Worm (Caenorhabditis elegans) whole organism, L4/young adult: ENCODE data around the gene F02D10.6.

Experiments
- W03F9.2 ChIP-seq: fragments of 150-350 bp; optimal IDR thresholded peaks from 2 replicates; lab custom pipeline; 2014; ENCODE audit warnings: missing biosample characterization, missing genetic modification characterization
- dao-5 ChIP-seq: sonication (generic microtip); optimal IDR thresholded peaks from 2 replicates; lab custom pipeline; 2016; ENCODE audit warnings: missing genotype, missing genetic modification characterization, moderate library complexity, missing compliant biosample characterization
- him-1 ChIP-seq: sonication (generic microtip); optimal IDR thresholded peaks from 2 replicates; lab custom pipeline; 2016; ENCODE audit warnings: missing genotype, missing genetic modification reagents, missing genetic modification characterization, missing compliant biosample characterization

Gene F02D10.6

DNA sequence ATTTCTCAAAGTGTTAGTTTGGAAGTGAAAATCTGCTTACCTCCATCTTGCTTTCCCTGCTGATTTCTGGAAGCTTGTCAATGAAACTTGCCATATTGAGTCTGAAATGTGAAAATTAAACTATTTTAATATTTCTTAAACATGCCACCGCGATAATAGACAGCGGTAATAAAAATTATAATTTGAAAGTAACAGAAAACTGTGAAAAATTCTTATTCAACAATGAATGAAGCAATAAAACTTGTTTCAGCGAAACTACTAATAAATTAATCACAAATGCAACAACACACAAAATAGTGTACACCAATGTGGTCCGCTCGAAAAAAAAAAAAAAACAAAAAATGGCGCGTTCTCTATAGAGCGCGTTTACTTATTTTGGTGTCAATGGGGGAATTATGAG, at the start of gene F02D10.6:
Gene F02D10.6 (minus strand): TSS at position 101 of the 400 bp plus-strand sequence.
- TF ChIP-seq W03F9.2 (tag; lab: Kevin White, UChicago), result no peak

DNA sequence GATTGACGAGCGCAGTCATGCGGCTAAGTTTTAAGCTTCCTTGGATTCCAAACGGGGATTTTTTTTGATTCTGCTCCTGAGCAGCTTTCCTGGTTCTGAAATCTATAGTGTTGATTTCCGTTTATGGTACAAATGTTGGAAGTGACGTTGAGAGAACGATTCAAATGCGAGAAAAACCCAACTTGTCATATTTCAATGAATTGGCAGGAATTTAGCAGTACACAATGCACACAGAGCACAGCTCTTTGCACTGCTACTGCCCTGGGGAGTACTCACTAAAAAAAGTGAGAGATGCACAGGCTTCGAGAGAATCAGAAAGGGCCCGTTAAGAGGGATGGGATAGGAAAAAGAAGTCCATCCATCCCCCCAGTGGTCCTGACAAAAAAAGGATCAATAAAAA, 49.1 kb upstream of the F02D10.6 start, which contains the start of gene sad-1:
Gene sad-1 (minus strand): TSS at position 101 of the 400 bp plus-strand sequence.
- TF ChIP-seq dao-5 (tag; lab: Kevin White, UChicago), result no peak
- TF ChIP-seq W03F9.2 (tag; lab: Kevin White, UChicago), result no peak
- no peak for TF ChIP-seq him-1 (tag; lab: Kevin White, UChicago)

DNA sequence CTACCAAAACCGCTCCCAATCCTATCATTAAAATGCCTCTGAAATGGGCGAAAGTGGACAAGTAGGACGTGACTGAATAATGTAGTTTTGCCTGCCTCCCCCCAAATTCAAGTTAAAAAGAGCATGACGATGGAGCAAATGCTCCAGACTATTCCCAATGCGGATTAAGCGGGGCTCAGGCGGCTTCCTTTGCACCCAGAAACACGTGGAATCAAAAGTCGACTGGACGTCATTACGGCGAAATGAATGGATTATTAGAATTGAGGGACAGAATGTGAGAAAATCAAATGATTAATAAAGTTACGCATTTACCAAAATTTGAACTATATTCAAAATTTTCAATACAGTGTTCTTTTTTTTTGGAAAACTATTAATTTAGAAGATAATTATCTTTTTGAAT, 48.4 kb upstream of the F02D10.6 start:
- TF ChIP-seq W03F9.2 (tag; lab: Kevin White, UChicago), result no peak
- TF ChIP-seq him-1 (tag; lab: Kevin White, UChicago), result no peak
- TF ChIP-seq dao-5 (tag; lab: Kevin White, UChicago), result no peak

DNA sequence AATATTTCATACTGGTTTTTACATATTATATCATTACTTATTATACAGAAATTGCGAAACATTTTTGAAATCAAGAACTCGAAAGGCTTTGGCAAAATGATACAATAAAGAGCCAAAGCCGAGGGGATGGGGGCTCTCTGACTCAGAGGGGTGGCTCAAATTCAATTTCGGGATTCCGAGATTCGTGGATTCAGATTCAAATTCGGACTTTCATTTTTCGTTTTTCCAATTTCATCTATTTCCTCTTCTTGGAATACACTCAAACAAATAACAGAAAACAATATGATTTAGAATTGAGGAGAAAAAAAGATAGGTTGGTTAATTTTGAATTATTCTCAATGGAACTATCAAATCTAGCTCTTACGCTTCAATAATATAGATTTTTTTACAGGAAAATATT, 47.6 kb upstream of the F02D10.6 start:
- TF ChIP-seq him-1 (tag; lab: Kevin White, UChicago) (no peak), W03F9.2 (tag; lab: Kevin White, UChicago) (no peak), dao-5 (tag; lab: Kevin White, UChicago) (no peak)

DNA sequence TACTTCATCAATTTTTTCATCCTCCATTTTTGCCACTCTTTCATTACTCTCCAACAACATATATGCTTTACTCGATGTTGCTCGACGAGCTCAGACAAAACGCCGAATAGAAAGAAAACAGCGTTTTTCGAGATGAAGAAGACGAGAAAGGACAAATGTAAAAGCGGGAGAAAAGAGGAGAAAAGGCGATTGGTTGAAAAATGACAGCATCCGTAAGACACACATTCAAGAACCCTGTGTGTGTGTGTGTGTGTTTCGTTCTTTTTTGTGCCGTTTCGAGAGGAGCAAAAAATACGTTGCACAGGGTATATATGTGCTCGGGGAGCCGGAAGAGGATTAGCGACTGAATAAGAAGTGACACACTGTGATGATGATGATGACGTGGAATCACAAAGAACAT, 42.3 kb upstream of the F02D10.6 start:
- no peak for TF ChIP-seq W03F9.2 (tag; lab: Kevin White, UChicago)
- peak; percentile 17 for TF ChIP-seq him-1 (tag; lab: Kevin White, UChicago)

DNA sequence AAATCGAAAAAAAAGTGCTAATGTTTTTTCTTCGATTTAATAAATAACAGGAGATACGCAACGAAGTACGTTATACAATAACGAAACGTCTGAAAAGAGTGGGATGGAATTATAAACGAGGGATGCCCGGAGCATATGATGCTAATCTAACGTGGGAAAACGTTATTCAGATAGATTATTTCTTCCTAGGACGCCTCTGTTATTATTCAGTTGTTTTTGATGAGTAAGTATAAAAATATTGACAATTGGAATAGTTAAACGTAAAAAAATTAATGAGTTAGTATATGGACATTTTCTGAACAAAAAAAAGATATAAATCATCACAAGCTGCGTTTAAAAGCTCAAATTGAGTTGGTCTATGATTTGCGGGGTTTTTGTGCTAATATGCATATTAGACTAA, 33.3 kb upstream of the F02D10.6 start, which contains the start of gene srd-51:
Gene srd-51 (minus strand): TSS at position 101 of the 400 bp plus-strand sequence.
- no peak for TF ChIP-seq W03F9.2 (tag; lab: Kevin White, UChicago)
- TF ChIP-seq him-1 (tag; lab: Kevin White, UChicago), result no peak

DNA sequence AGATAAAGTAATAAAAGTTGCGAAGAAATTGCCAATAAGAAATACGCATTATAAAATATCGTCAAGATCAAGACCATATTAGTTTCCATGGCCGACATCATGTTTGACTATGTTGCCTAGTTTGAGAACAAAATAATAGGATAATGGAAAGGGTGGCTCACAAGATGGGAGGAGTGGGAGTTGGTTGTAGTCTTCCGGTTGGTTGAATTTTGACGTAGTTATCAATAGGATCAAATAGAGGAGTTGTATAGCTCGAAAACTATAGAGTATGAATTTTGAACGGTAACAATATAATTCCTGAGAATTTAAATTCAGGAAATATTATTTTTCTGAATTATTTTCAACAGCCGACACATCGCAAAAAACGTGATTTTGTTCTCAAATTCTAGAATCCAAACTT, 30.2 kb upstream of the F02D10.6 start, which contains the start of gene srd-50:
Gene srd-50 (minus strand): TSS at position 101 of the 400 bp plus-strand sequence.
- TF ChIP-seq him-1 (tag; lab: Kevin White, UChicago) (no peak), dao-5 (tag; lab: Kevin White, UChicago) (no peak), W03F9.2 (tag; lab: Kevin White, UChicago) (no peak)

DNA sequence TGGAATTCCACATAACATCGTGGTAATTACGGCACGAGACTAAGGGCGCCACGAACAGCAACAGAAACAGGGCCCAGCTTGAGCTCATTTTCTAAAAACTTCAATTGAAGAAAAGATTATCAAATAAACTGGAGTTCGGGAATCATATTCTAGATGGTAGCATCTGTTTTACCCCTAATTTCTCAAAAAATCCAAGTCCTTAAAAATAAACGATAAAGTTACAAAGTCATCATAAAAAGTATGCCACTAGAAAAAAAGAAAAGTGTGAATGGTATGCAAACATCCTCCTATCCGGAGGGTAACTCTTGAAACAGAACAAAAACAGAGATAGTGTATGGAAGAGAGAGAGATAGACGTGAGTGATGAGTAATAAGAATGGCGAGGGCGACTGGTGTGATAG, 25.9 kb upstream of the F02D10.6 start, which contains the start of gene efn-3:
Gene efn-3 (minus strand): TSS at position 101 of the 400 bp plus-strand sequence.
- no peak for TF ChIP-seq W03F9.2 (tag; lab: Kevin White, UChicago)
- no peak for TF ChIP-seq dao-5 (tag; lab: Kevin White, UChicago)
- no peak for TF ChIP-seq him-1 (tag; lab: Kevin White, UChicago)

DNA sequence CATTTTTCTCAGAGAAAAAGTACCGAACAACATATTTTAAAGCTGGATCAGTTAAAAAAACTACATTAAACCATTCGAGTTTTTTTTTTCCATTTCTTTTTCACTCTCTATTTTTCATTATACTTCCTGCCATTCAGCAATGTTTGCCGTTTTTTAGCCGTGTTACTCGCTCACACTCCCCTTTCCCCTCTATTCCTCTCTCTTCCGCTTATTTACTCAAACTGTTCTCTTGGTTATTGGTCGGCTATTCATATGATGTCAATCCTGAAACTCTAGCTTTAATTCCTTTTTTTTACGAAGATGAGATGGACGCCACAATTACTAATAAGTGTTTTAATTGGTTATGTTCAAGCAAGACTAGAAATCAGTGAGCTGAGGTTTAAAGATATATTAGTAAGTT, 20.4 kb upstream of the F02D10.6 start, which contains the start of gene tre-4:
Gene tre-4 (plus strand): TSS at position 301 of the 400 bp plus-strand sequence.
- TF ChIP-seq dao-5 (tag; lab: Kevin White, UChicago) (no peak), W03F9.2 (tag; lab: Kevin White, UChicago) (no peak), him-1 (tag; lab: Kevin White, UChicago) (no peak)

DNA sequence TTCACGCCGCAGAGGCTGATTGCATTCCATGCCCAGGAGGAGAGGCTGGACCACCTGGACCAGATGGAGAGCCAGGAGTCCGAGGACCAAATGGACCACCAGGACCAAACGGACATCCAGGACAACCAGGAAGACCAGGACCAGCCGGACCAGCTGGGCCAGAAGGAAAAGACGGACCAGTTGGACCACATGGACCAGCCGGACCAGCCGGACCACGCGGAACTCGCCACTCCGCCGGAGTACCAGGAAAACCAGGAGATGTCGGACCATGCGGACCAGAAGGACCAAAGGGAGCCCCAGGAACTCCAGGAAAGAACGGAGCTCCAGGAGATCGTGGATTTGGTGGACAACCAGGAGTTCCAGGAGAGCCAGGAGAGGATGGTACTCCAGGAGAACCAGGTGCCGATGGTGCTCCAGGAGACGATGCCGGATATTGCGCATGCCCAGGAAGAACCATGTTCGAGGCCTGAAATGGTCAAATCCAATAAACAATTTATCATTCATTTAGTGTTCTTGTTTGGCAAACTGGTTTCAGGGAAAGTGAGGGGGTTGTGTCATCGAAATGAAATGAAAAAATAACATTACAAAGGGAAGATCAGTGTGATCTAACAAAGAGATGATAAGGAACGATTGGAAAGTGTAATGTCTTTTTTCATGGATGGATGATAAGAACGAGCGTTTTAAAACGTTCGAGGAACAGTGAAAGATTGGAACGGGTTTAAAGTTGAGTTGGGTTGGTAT, 18.6 kb upstream of the F02D10.6 start:
- no peak for TF ChIP-seq dao-5 (tag; lab: Kevin White, UChicago)
- no peak for TF ChIP-seq W03F9.2 (tag; lab: Kevin White, UChicago)
- TF ChIP-seq him-1 (tag; lab: Kevin White, UChicago), result no peak

DNA sequence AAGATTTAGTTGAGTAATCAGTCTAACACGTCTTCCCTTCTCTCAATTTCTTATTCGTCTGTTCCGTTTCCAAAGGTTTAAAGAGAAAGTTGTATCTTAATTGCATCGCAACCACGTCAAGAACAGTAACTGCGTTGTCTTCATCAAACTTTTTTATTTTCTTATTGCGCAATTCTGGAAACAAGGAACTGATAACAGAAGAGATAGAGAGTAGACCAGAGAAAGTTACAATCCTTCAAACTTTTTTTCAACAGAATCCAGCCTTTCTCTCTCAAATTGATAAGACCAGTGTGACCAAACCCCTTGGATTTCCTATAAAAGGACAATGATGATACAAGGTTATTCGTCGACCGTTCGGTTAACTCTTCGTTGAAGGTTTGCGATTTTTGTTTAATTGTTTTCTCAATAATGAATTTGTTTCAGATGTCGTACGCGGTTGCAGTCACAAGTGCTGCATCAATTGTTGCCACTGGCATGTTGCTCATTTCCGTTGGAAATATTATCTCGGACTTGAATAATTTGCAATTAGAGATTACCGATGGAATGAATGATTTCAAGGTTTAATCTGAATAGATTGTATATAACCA, 17.7 kb upstream of the F02D10.6 start, which contains the start of gene col-184:
Gene col-184 (plus strand): TSS at position 409 of the 587 bp plus-strand sequence.
- no peak for TF ChIP-seq dao-5 (tag; lab: Kevin White, UChicago)
- TF ChIP-seq W03F9.2 (tag; lab: Kevin White, UChicago), result no peak
- TF ChIP-seq him-1 (tag; lab: Kevin White, UChicago), result no peak

DNA sequence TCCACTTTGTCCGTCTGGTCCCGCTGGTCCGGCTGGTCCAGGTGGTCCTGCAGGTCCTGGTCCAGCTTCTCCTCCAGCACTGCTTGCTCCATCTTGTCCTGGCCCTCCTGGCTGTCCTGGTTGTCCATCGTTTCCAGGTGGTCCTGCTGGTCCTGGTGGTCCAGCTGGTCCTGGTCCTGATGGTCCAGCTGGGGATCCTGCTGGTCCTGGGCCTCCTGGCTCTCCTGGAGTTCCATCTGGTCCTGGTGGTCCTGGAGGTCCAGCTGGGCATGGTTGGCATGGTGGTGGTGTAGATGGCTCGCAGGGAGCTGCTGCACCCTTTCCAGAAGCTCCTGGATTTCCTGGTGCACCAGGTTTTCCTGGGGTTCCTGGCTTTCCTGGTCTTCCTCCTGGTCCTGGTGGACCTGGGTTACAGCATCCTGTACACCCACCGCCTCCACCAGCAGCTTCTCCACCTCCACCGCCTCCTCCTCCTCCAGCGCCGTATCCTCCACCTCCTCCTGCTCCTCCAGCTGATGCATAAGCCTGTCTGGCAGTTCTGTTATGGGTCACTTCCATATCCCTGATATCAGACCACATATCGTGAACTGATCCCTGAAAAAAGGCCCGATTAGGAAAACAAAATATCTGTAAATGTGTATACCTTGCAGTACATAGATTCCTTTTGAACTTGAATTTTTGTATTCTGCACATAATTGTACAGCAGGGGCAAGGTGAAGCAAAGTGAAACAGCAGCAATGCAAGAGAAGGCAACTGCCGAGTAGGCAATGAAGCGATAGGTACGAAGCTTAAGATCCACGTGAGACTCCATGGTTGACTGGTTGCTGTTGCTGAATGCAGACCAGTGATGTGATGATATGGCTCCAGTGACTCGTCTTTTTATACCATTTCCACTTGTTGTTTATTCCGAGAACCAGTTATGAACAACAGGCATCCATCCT, 15.7 kb upstream of the F02D10.6 start, which contains the start of gene col-183:
Gene col-183 (minus strand): TSS at position 839 of the 941 bp plus-strand sequence.
- no peak for TF ChIP-seq dao-5 (tag; lab: Kevin White, UChicago)
- no peak for TF ChIP-seq him-1 (tag; lab: Kevin White, UChicago)
- TF ChIP-seq W03F9.2 (tag; lab: Kevin White, UChicago), result no peak
